Worm (Caenorhabditis elegans) whole organism, L4 larva: ENCODE results near the gene sft-1.

Experiments
- Y105C5A.15 ChIP-seq: fragments of 200-800 bp; sonication (Bioruptor generic); IDR thresholded peaks from 2 replicates; pipeline ENCODE4 v1.3.6; 2022; ENCODE audit warnings: missing genetic modification characterization, missing compliant biosample characterization
- ZK546.5 ChIP-seq, 2 experiments: sonication (generic microtip); optimal IDR thresholded peaks; 2 replicates each; lab custom pipeline; 2017; ENCODE audit warnings: missing biosample characterization in 2 of 2, missing genetic modification characterization in 2 of 2
- aly-2 ChIP-seq: sonication (generic microtip); optimal IDR thresholded peaks from 2 replicates; lab custom pipeline; 2018; ENCODE audit warnings: missing biosample characterization, missing genetic modification characterization
- ceh-62 ChIP-seq: sonication (generic microtip); optimal IDR thresholded peaks from 2 replicates; lab custom pipeline; 2017; ENCODE audit warnings: missing biosample characterization, missing genetic modification characterization
- daf-12 ChIP-seq: fragments of 150-350 bp; optimal IDR thresholded peaks from 2 replicates; lab custom pipeline; 2014; ENCODE audit warnings: missing biosample characterization, missing genetic modification reagents, missing genetic modification characterization
- madf-9 ChIP-seq: fragments of 200-800 bp; sonication (Bioruptor generic); conservative IDR thresholded peaks from 2 replicates; pipeline ENCODE4 v1.3.6; 2022; ENCODE audit warnings: missing genetic modification reagents, missing genetic modification characterization, missing compliant biosample characterization
- nhr-10 ChIP-seq: fragments of 150-350 bp; optimal IDR thresholded peaks from 2 replicates; lab custom pipeline; 2014; ENCODE audit warnings: missing biosample characterization, missing genetic modification characterization
- nhr-28 ChIP-seq: fragments of 150-350 bp; optimal IDR thresholded peaks from 2 replicates; lab custom pipeline; 2014; ENCODE audit warnings: missing biosample characterization, missing genetic modification characterization
- pha-4 ChIP-seq, 2 experiments: fragments of 150-350 bp in 1 of 2; fragments of 200-800 bp in 1 of 2; sonication (Bioruptor generic) in 1 of 2; IDR thresholded peaks in 1 of 2; optimal IDR thresholded peaks in 1 of 2; 2 replicates each; pipeline versions ENCODE4 v1.3.6 to Lab custom; 2014 to 2022; ENCODE audit warnings: missing genetic modification characterization in 2 of 2, missing genetic modification reagents in 2 of 2, missing biosample characterization in 1 of 2, missing compliant biosample characterization in 1 of 2
- php-3 ChIP-seq: fragments of 200-800 bp; sonication (Bioruptor generic); IDR thresholded peaks from 2 replicates; pipeline ENCODE4 v1.3.6; 2022; ENCODE audit warnings: missing genetic modification reagents, missing genetic modification characterization, missing compliant biosample characterization
- pqm-1 ChIP-seq: sonication (generic microtip); optimal IDR thresholded peaks from 2 replicates; lab custom pipeline; 2017; ENCODE audit warnings: missing biosample characterization, missing genetic modification characterization
- skn-1 ChIP-seq: fragments of 150-350 bp; optimal IDR thresholded peaks from 2 replicates; lab custom pipeline; 2014; ENCODE audit warnings: missing biosample characterization, missing genetic modification characterization
- snpc-4 ChIP-seq: fragments of 150-350 bp; optimal IDR thresholded peaks from 2 replicates; lab custom pipeline; 2014; ENCODE audit warnings: missing biosample characterization, missing genetic modification characterization
- ztf-11 ChIP-seq: fragments of 150-350 bp; optimal IDR thresholded peaks from 2 replicates; lab custom pipeline; 2014; ENCODE audit warnings: missing biosample characterization, missing genetic modification characterization

DNA sequence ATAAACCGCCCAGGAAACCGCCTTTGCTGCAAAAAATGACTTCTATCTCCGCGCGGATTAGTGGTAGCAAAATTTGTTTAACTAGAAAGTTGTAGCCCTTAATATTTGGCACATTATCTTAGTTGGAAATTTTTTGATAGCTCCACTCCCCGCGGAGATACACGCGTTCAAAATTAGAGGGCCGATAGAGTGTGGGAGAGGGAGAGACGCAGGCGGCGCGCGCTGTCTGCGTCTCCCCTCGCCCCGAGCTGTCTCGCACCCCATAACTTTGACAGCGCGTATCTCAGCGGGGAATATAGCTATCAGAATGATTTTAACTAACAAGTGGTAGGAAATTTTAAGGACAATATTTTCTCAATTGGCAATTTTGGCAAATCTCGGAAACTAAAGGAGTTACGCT lies 23.4 kb upstream of the sft-1 start:
- TF ChIP-seq pha-4 (GFP tag; IDR thresholded peaks at IDR 0.05; lab: Robert Waterston, UW) (no peak), pha-4 (tag; optimal IDR thresholded peaks at IDR 0.05; lab: Kevin White, UChicago) (no peak), nhr-28 (tag; lab: Kevin White, UChicago) (no peak), ZK546.5 (tag; optimal IDR thresholded peaks at IDR 0.05; lab: Kevin White, UChicago) (no peak), php-3 (no peak), nhr-10 (tag; lab: Kevin White, UChicago) (no peak), madf-9 (no peak), aly-2 (no peak), daf-12 (tag; lab: Kevin White, UChicago) (no peak), pqm-1 (tag; lab: Kevin White, UChicago) (no peak), skn-1 (tag; lab: Kevin White, UChicago) (no peak), ceh-62 (tag; lab: Kevin White, UChicago) (no peak), ztf-11 (tag; lab: Kevin White, UChicago) (no peak), Y105C5A.15 (no peak), snpc-4 (tag; lab: Kevin White, UChicago) (no peak)
